Worm (Caenorhabditis elegans) whole organism, mixed stage, embryonic: Measurements from ENCODE around the gene C18B2.2.

Source experiments
- blmp-1 ChIP-seq: fragments of 150-350 bp; optimal IDR thresholded peaks from 2 replicates; lab custom pipeline; 2014; ENCODE audit warnings: missing biosample characterization, missing genetic modification characterization
- ceh-83 ChIP-seq: fragments of 200-800 bp; sonication (Bioruptor generic); optimal IDR thresholded peaks from 2 replicates; lab custom pipeline; 2018; ENCODE audit warnings: mild to moderate bottlenecking, missing genetic modification characterization, missing compliant biosample characterization
- ces-1 ChIP-seq: fragments of 150-350 bp; optimal IDR thresholded peaks from 2 replicates; lab custom pipeline; 2014; ENCODE audit warnings: missing biosample characterization, missing genetic modification reagents, missing genetic modification characterization
- elt-1 ChIP-seq: sonication (generic microtip); optimal IDR thresholded peaks from 2 replicates; lab custom pipeline; 2017; ENCODE audit warnings: missing genetic modification characterization, mild to moderate bottlenecking, missing compliant biosample characterization, antibody characterized with exemption, moderate library complexity, borderline replicate concordance; ENCODE audit not compliant: insufficient read depth
- lin-13 ChIP-seq: fragments of 150-350 bp; optimal IDR thresholded peaks from 2 replicates; lab custom pipeline; 2014; ENCODE audit warnings: missing biosample characterization, missing genetic modification characterization
- lsy-2 ChIP-seq: fragments of 150-350 bp; optimal IDR thresholded peaks from 2 replicates; lab custom pipeline; 2014; ENCODE audit warnings: missing biosample characterization, missing genetic modification characterization
- mep-1 ChIP-seq: fragments of 150-350 bp; optimal IDR thresholded peaks from 2 replicates; lab custom pipeline; 2017; ENCODE audit warnings: missing biosample characterization, missing genetic modification reagents, missing genetic modification characterization, inconsistent platforms
- nhr-237 ChIP-seq: fragments of 150-350 bp; optimal IDR thresholded peaks from 2 replicates; lab custom pipeline; 2014; ENCODE audit warnings: missing biosample characterization, missing genetic modification characterization
- nhr-28 ChIP-seq: fragments of 150-350 bp; optimal IDR thresholded peaks from 2 replicates; lab custom pipeline; 2014; ENCODE audit warnings: missing biosample characterization, missing genetic modification characterization
- nhr-76 ChIP-seq: sonication (generic microtip); optimal IDR thresholded peaks from 2 replicates; lab custom pipeline; 2017; ENCODE audit warnings: missing biosample characterization, missing genetic modification characterization
- snpc-4 ChIP-seq: fragments of 150-350 bp; optimal IDR thresholded peaks from 2 replicates; lab custom pipeline; 2014; ENCODE audit warnings: missing biosample characterization, missing genetic modification characterization
- unc-39 ChIP-seq: fragments of 150-350 bp; optimal IDR thresholded peaks from 2 replicates; lab custom pipeline; 2014; ENCODE audit warnings: missing biosample characterization, missing genetic modification characterization
- unc-62 ChIP-seq: fragments of 150-350 bp; optimal IDR thresholded peaks from 2 replicates; lab custom pipeline; 2014; ENCODE audit warnings: missing biosample characterization, missing genetic modification reagents, missing genetic modification characterization
- ztf-11 ChIP-seq: fragments of 150-350 bp; optimal IDR thresholded peaks from 2 replicates; lab custom pipeline; 2014; ENCODE audit warnings: missing biosample characterization, missing genetic modification characterization

ce11 chrX:3613665-3614064 lies 9.6 kb upstream of the C18B2.2 start:
- TF ChIP-seq elt-1 (tag; lab: Kevin White, UChicago) = no peak
- TF ChIP-seq unc-62 (GFP tag; lab: Kevin White, UChicago) = no peak
- TF ChIP-seq nhr-237 (tag; lab: Kevin White, UChicago) = no peak
- no peak for TF ChIP-seq snpc-4 (tag; lab: Kevin White, UChicago)
- TF ChIP-seq ceh-83 = no peak
- no peak for TF ChIP-seq ces-1
- TF ChIP-seq nhr-28 (tag; lab: Kevin White, UChicago) = no peak
- TF ChIP-seq unc-39 (tag; lab: Kevin White, UChicago) = no peak
- no peak for TF ChIP-seq lin-13 (tag; lab: Kevin White, UChicago)
- TF ChIP-seq ztf-11 = no peak
- no peak for TF ChIP-seq lsy-2
- no peak for TF ChIP-seq blmp-1
- TF ChIP-seq mep-1 (tag; lab: Kevin White, UChicago) = no peak
- no peak for TF ChIP-seq nhr-76 (tag; lab: Kevin White, UChicago)
